Worm (Caenorhabditis elegans): ENCODE results near the gene F59E12.15.
A peak's percentile ranks its signal among the peaks of the same experiment; 100 is the strongest.

DNA sequence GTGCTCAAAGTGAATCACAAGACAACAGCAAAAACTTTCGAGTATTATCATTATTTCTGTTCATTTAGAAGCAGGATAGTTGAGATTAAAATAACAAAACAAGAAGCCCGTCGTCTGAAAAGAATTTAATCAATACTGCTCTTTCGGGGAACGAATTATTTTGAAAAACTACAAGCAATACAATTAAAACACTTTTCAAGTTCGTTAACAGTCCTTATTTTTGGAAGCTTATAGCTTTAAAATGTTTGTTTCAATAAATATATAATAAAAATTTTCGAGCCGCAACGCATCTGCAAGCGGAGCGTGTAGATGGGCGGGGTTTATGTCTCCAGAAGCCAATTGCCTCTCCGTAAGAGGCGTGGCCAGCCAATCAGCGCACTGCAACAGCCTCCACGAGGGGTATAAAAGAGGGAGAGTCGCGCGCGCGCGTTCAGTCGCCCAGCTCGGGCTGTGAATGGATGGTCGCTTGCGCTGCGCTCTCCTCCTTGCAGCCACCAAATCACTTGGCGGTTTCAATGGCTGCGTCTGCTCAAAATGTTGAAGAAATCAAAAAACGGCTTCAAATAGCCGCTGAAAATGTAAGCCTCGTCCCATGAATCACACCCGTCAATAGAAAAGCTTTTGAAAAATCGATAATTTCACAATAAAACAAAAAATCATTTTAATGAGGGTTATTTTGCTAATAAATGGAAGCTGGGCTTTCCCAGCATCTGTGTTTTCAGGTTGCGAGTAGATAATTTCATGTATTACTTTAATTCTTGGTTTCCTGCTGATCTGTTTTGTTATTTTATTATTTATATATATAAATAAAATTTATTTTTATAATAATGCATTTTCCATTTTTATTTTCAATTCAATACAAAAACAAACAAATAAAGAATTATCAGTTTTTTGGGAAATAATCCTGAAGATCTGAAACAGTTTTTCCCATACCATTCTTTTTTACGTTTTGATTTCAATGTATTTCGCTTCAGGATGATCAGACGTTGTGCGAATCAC lies 32.9 kb upstream of the F59E12.15 start, which contains the start of the genes ift-43 and mdt-26:
- TF ChIP-seq nhr-237 (tag; optimal IDR thresholded peaks at IDR 0.05) (no peak), ham-2 (GFP tag; optimal IDR thresholded peaks at IDR 0.05) (peak; percentile 78), M03D4.4 (tag; optimal IDR thresholded peaks at IDR 0.05) (peak; percentile 67), unc-39 (tag; optimal IDR thresholded peaks at IDR 0.05) (no peak), lin-13 (tag; optimal IDR thresholded peaks at IDR 0.05) (peak; percentile 73), blmp-1 (tag; optimal IDR thresholded peaks at IDR 0.05) (no peak), unc-62 (GFP tag; optimal IDR thresholded peaks at IDR 0.05) (peak; percentile 42)
